Worm (Caenorhabditis elegans): ENCODE data around the gene nhr-34.
"Not testable (repeated sequence)": the region's sequence is repeated elsewhere in the genome, so short reads cannot be mapped to it uniquely, and the experiment has no call there.

Gene nhr-34

DNA sequence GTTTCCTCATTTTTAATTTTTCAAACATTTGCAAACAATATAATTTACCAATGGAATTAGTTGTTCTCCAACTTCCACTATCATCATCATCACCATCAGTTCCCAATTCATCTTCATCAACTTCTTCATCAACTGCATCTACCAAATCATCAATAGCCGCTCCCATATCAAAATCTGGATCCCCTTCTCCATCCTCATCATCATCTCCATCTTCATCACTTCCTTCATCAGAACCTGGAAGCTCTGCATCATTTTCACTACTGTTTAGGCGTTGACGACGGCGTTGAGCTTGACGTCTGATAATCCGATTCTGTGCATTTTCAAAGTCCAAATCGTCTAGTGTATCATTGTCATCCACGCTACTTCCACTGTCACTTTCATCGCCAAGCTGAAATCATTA lies 22.4 kb upstream of the nhr-34 start:
- no peak for TF ChIP-seq lin-13 (GFP tag; optimal IDR thresholded peaks at IDR 0.05)
- TF ChIP-seq peb-1 (tag; optimal IDR thresholded peaks at IDR 0.05), result no peak
- TF ChIP-seq lin-39 (tag; optimal IDR thresholded peaks at IDR 0.05), result no peak
- TF ChIP-seq fos-1 (tag; optimal IDR thresholded peaks at IDR 0.05), result no peak

DNA sequence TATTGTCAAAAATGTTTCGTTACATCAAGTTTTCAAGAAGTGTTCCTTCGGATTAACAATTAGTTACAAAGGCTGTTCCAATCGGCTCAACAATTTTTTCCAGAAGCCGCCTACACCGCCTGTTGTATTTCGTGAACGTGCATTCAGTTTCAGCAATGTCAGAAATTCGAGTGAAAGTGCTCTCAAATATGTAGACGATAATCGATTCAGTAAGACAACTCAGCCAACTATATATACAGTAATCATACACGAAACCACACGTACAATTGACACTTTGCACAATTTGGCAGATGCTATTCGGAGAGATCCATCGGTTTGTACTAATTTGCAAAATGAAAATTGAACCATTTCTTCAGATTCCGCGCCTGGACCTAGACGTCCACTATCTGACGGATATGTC lies 21.0 kb upstream of the nhr-34 start:
- TF ChIP-seq nhr-77 (tag; optimal IDR thresholded peaks at IDR 0.05), result no peak

DNA sequence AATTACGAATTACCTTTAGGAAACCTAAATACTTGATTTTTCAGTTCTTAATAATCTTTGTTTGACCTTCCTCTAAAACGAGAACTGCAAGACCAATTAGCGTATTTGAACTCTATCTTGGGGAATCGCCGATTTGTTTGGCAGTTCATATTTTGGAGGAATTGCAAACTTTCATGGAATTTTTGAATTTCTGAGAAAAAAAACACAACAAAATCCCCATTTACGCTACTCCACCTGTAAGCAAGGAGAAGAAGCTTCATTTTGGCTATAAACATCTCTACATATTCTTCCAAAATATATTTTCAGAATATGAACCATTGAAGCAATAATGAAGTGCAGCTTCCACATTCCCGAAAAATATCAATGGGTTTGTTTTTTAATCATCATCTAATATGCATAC lies 17.4 kb upstream of the nhr-34 start, which contains the start of gene twk-9:
TSS of gene twk-9 (plus strand) at position 301 of the 400 bp plus-strand sequence.
- no peak for TF ChIP-seq lin-11 (tag; optimal IDR thresholded peaks at IDR 0.05)
- TF ChIP-seq blmp-1 (tag; optimal IDR thresholded peaks at IDR 0.05; ENCODE audit: insufficient read depth), result no peak
- TF ChIP-seq nhr-25 (tag; optimal IDR thresholded peaks at IDR 0.05), result no peak
- no peak for TF ChIP-seq peb-1 (tag; optimal IDR thresholded peaks at IDR 0.05)
- no peak for TF ChIP-seq elt-3 (tag; optimal IDR thresholded peaks at IDR 0.05)
- TF ChIP-seq egl-27 (tag; optimal IDR thresholded peaks at IDR 0.05), result no peak
- TF ChIP-seq lin-13 (GFP tag; optimal IDR thresholded peaks at IDR 0.05), result no peak
- no peak for TF ChIP-seq dmd-4 (tag; optimal IDR thresholded peaks at IDR 0.05)
- no peak for TF ChIP-seq sma-3 (GFP tag; optimal IDR thresholded peaks at IDR 0.05)
- no peak for TF ChIP-seq ZK546.5 (tag; optimal IDR thresholded peaks at IDR 0.05)
- no peak for TF ChIP-seq snpc-4 (tag; optimal IDR thresholded peaks at IDR 0.05)
- no peak for TF ChIP-seq nhr-77 (tag; optimal IDR thresholded peaks at IDR 0.05)
- TF ChIP-seq nhr-10 (tag; optimal IDR thresholded peaks at IDR 0.05), result no peak
- no peak for TF ChIP-seq ceh-16 (tag; optimal IDR thresholded peaks at IDR 0.05)
- no peak for TF ChIP-seq ztf-4 (tag; optimal IDR thresholded peaks at IDR 0.05)
- no peak for TF ChIP-seq nhr-12 (tag; optimal IDR thresholded peaks at IDR 0.05)
- TF ChIP-seq unc-62 (GFP tag; optimal IDR thresholded peaks at IDR 0.05), result no peak

DNA sequence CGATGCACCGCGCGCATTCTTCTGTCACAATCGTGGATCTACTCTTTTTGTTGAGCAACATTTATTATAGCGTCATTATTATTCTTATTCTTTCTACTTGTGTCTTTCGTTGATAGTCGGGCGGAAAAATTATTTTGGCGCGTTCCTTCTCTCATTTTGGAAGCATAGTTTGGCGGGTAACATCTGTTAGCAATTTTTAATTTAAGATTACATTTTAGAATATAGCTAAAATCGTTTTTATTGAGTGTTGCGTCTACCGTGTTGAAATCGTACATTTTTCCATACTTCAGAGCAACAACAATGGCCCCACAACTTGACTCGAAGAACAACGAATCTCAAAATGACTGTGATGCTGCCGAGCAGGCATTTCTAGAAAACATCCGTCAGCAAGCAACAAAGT lies 15.2 kb upstream of the nhr-34 start, which contains the start of gene sdz-36:
TSS of gene sdz-36 (plus strand) at position 301 of the 400 bp plus-strand sequence.
- no peak for TF ChIP-seq egl-27 (tag; optimal IDR thresholded peaks at IDR 0.05)
- TF ChIP-seq nhr-10 (tag; optimal IDR thresholded peaks at IDR 0.05), result no peak
- TF ChIP-seq sma-9 (GFP tag; optimal IDR thresholded peaks at IDR 0.05), result no peak
- no peak for TF ChIP-seq sma-9 (tag; optimal IDR thresholded peaks at IDR 0.05)
- no peak for TF ChIP-seq nhr-21 (tag; optimal IDR thresholded peaks at IDR 0.05)

DNA sequence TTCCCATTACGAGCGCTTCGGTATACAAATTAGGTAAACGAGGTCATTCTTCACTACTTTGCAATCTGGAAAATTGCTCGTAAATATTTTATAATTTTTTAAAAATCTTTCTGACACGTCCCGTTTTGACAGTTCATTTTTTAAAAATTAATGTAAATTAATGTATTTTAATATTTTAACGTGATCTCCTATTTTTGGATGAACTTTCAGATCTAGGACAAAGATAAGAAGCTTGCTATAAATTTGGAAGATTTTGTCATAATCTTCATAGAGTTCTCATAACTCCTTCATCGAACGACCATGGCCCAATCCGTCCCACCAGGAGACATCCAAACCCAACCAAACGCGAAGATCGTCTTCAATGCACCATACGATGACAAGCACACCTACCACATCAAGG lies 13.2 kb upstream of the nhr-34 start, which contains the start of gene msp-76:
TSS of gene msp-76 (plus strand) at position 301 of the 400 bp plus-strand sequence.
- not testable (repeated sequence) for TF ChIP-seq nhr-25, nhr-6, ceh-16 (tag; optimal IDR thresholded peaks at IDR 0.05)

DNA sequence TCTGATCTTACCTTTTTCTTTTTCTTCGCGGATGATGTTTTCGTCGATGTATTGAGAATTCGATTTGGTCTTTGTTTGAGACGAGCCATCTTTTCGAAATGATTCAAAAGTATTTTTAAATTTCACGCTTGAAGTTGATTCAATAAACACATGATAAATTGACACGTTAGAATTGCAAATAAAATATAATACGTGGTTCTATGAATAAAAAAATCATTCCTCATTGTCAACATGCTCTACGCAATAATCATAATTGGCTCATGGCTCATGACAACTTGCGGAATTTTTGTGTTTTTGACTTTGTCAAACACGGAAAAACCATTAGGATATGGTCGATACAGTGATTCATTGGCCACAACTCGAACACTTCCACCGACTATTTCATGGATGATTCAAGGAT lies 8.0 kb upstream of the nhr-34 start, which contains the start of the genes htas-1 and ZK1251.3:
TSS of gene htas-1 (minus strand) at position 101 of the 400 bp plus-strand sequence.
TSS of gene ZK1251.3 (plus strand) at position 226 of the 400 bp plus-strand sequence.
- TF ChIP-seq nhr-11 (tag; optimal IDR thresholded peaks at IDR 0.05) (no peak), nhr-6 (tag; optimal IDR thresholded peaks at IDR 0.05) (no peak), unc-39 (tag; optimal IDR thresholded peaks at IDR 0.05) (no peak), zag-1 (tag; optimal IDR thresholded peaks at IDR 0.05) (no peak), gmeb-1 (tag; optimal IDR thresholded peaks at IDR 0.05) (no peak), nhr-10 (tag; optimal IDR thresholded peaks at IDR 0.05) (no peak), ceh-82 (tag; optimal IDR thresholded peaks at IDR 0.05) (no peak), lsy-2 (tag; optimal IDR thresholded peaks at IDR 0.05) (no peak), elt-3 (tag; optimal IDR thresholded peaks at IDR 0.05) (no peak), alr-1 (tag; optimal IDR thresholded peaks at IDR 0.05) (no peak), egl-27 (tag; optimal IDR thresholded peaks at IDR 0.05) (no peak), skn-1 (tag; optimal IDR thresholded peaks at IDR 0.05) (no peak), unc-62 (GFP tag; optimal IDR thresholded peaks at IDR 0.05) (no peak), blmp-1 (tag; optimal IDR thresholded peaks at IDR 0.05; ENCODE audit: insufficient read depth) (no peak), nhr-23 (tag; optimal IDR thresholded peaks at IDR 0.05) (no peak), mbf-1 (tag; optimal IDR thresholded peaks at IDR 0.05) (no peak), lin-13 (GFP tag; optimal IDR thresholded peaks at IDR 0.05) (no peak), peb-1 (tag; optimal IDR thresholded peaks at IDR 0.05) (no peak), nhr-237 (tag; optimal IDR thresholded peaks at IDR 0.05) (no peak), ceh-16 (tag; optimal IDR thresholded peaks at IDR 0.05) (no peak)
